Fruit fly (Drosophila melanogaster): ENCODE results near the gene CG3225.

The CG3225 gene

DNA sequence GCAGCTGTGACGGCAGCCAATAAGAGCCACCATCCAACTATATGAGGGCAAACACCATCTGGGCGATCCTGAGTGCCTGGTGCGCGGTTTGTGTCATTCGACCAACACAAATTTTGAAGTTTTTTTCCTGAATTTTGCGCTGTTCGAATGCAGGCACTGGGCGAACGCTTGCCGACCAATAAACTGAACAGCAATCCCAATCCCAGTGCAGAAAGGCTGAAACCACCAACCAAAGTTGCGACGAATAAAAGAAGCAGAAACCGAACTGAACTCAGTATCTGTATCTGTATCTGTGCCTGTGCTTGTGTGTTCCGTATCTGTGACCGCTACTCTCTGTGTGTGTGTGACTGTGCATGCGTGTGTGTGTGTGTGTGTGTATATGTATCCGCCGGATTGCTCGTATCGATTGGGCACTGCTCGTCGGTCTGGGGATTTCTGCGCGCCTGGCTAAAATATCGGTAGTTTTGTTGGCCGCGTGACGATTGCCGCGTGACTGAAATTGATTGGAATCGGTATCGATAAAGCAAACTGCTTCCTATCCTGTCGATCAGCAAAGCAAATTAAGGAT lies 6.5 kb downstream of the CG3225 start (continued):
- TF ChIP-seq fu2 (GFP tag; optimal IDR thresholded peaks at IDR 0.05): no peak
- TF ChIP-seq unc-4 (GFP tag; IDR thresholded peaks at IDR 0.05; ENCODE audit: partially characterized antibody): peak; percentile 66
- TF ChIP-seq wek (GFP tag; optimal IDR thresholded peaks at IDR 0.05): peak; percentile 17
- peak; percentile 27 for TF ChIP-seq CG1529 (GFP tag; optimal IDR thresholded peaks at IDR 0.05)
- TF ChIP-seq CG2712 (tag; optimal IDR thresholded peaks at IDR 0.05): peak; percentile 30
- peak; percentile 69 for TF ChIP-seq Med (GFP tag)
- TF ChIP-seq Nf-YC (tag; optimal IDR thresholded peaks at IDR 0.05): peak; percentile 100
- no peak for TF ChIP-seq CG1233 (GFP tag; optimal IDR thresholded peaks at IDR 0.05)
- TF ChIP-seq bcd (GFP tag; optimal IDR thresholded peaks at IDR 0.05): no peak
- no peak for TF ChIP-seq Atf-2 (GFP tag; optimal IDR thresholded peaks at IDR 0.05)
- TF ChIP-seq CG6175 (GFP tag; IDR thresholded peaks at IDR 0.05): peak; percentile 60; the same call in 1 of the 3 replicates
- TF ChIP-seq Rx (GFP tag; IDR thresholded peaks at IDR 0.05): no peak
- TF ChIP-seq CG12769 (tag; optimal IDR thresholded peaks at IDR 0.05): peak; percentile 99
- peak; percentile 9; the same call in 1 of the 3 replicates for TF ChIP-seq CG11695 (GFP tag; IDR thresholded peaks at IDR 0.05)
- TF ChIP-seq CG13296 (GFP tag; optimal IDR thresholded peaks at IDR 0.05): peak; percentile 8
- peak; percentile 65 for TF ChIP-seq GATAe (GFP tag; conservative IDR thresholded peaks at IDR 0.05)
- TF ChIP-seq pros (GFP tag; optimal IDR thresholded peaks at IDR 0.05): peak; percentile 15
- no peak for TF ChIP-seq org-1 (GFP tag; optimal IDR thresholded peaks at IDR 0.05)
- no peak for TF ChIP-seq Taf1 (GFP tag; IDR thresholded peaks at IDR 0.05)
- TF ChIP-seq sc (optimal IDR thresholded peaks at IDR 0.05): peak in 1 of 2 experiments; percentile 67
- TF ChIP-seq sc (GFP tag; optimal IDR thresholded peaks at IDR 0.05): no peak
- TF ChIP-seq CG9215 (GFP tag; IDR thresholded peaks at IDR 0.05): no peak
- TF ChIP-seq CG17612 (GFP tag; IDR thresholded peaks at IDR 0.05): no peak
- TF ChIP-seq fru (optimal IDR thresholded peaks at IDR 0.05): no peak
- TF ChIP-seq CG34376 (GFP tag; optimal IDR thresholded peaks at IDR 0.05): peak; percentile 95
- TF ChIP-seq sima (GFP tag; optimal IDR thresholded peaks at IDR 0.05): no peak
- TF ChIP-seq hbn (GFP tag; IDR thresholded peaks at IDR 0.05; ENCODE audit: partially characterized antibody): peak; percentile 69
- TF ChIP-seq crc (GFP tag; optimal IDR thresholded peaks at IDR 0.05): no peak
- TF ChIP-seq CG14014 (GFP tag; IDR thresholded peaks at IDR 0.05): no peak
- peak; percentile 55; the same call in 1 of the 3 replicates for TF ChIP-seq mld (GFP tag; IDR thresholded peaks at IDR 0.05; ENCODE audit: partially characterized antibody)
- TF ChIP-seq NfI (GFP tag; optimal IDR thresholded peaks at IDR 0.05): peak; percentile 6
- peak; percentile 71 for TF ChIP-seq Nf-YA (GFP tag; IDR thresholded peaks at IDR 0.05)
- peak; percentile 72 for TF ChIP-seq mirr (GFP tag; optimal IDR thresholded peaks at IDR 0.05)
- TF ChIP-seq onecut (GFP tag; IDR thresholded peaks at IDR 0.05): peak; percentile 100
- no peak for TF ChIP-seq caup (GFP tag; optimal IDR thresholded peaks at IDR 0.05; ENCODE audit: severe bottlenecking)
- no peak for TF ChIP-seq MTF-1 (GFP tag; optimal IDR thresholded peaks at IDR 0.05; ENCODE audit: borderline replicate concordance)
- TF ChIP-seq NC2α (GFP tag; optimal IDR thresholded peaks at IDR 0.05): no peak
- no peak for TF ChIP-seq trh (GFP tag; optimal IDR thresholded peaks at IDR 0.05)
- TF ChIP-seq CG11696 (GFP tag; IDR thresholded peaks at IDR 0.05): 0 out of 2 replicates have a peak, but pooled peaks have one; percentile 12
- no peak for TF ChIP-seq slbo (GFP tag; IDR thresholded peaks at IDR 0.05)
- peak; percentile 23 for TF ChIP-seq CG6765 (GFP tag; optimal IDR thresholded peaks at IDR 0.05)
- no peak for TF ChIP-seq sr (GFP tag; IDR thresholded peaks at IDR 0.05)
- peak; percentile 48 for TF ChIP-seq exex (tag; optimal IDR thresholded peaks at IDR 0.05)
- TF ChIP-seq sens (GFP tag): no peak
- TF ChIP-seq Trl (optimal IDR thresholded peaks at IDR 0.05): no peak
- TF ChIP-seq Trl (GFP tag; optimal IDR thresholded peaks at IDR 0.05): no peak
- no peak for TF ChIP-seq Max (GFP tag; optimal IDR thresholded peaks at IDR 0.05)
- no peak for TF ChIP-seq Jarid2 (GFP tag; optimal IDR thresholded peaks at IDR 0.05)
- peak; percentile 2 for TF ChIP-seq CG1603 (tag; optimal IDR thresholded peaks at IDR 0.05)
- TF ChIP-seq CG6791 (GFP tag; IDR thresholded peaks at IDR 0.05; ENCODE audit: partially characterized antibody): peak; percentile 84
- peak; percentile 82 for TF ChIP-seq sd (tag; optimal IDR thresholded peaks at IDR 0.05)

All from whole organism, embryonic.